Worm (Caenorhabditis elegans) whole organism, young adult: ENCODE data around the gene zipt-2.1.

ENCODE experiments used
- B0261.1 ChIP-seq: sonication (generic microtip); optimal IDR thresholded peaks from 2 replicates; lab custom pipeline; 2016; ENCODE audit warnings: mild to moderate bottlenecking, missing genetic modification characterization, moderate library complexity, missing compliant biosample characterization
- C06A6.2 ChIP-seq: fragments of 200-800 bp; sonication (Bioruptor generic); conservative IDR thresholded peaks from 2 replicates; pipeline ENCODE4 v1.3.6; 2022; ENCODE audit warnings: missing genetic modification characterization, missing compliant biosample characterization
- C17E4.6 ChIP-seq: fragments of 200-800 bp; sonication (Bioruptor generic); IDR thresholded peaks from 2 replicates; pipeline ENCODE4 v1.3.6; 2022; ENCODE audit warnings: missing genetic modification reagents, missing genetic modification characterization, missing compliant biosample characterization
- F33H1.4 ChIP-seq: fragments of 200-800 bp; sonication (Bioruptor generic); IDR thresholded peaks from 2 replicates; pipeline ENCODE4 v1.3.6; 2022; ENCODE audit warnings: missing genetic modification reagents, missing genetic modification characterization, missing compliant biosample characterization
- F57A8.1 ChIP-seq: fragments of 200-800 bp; sonication (Bioruptor generic); optimal IDR thresholded peaks from 2 replicates; lab custom pipeline; 2018; ENCODE audit warnings: mild to moderate bottlenecking, missing genetic modification characterization, moderate library complexity, missing compliant biosample characterization
- K11D2.4 ChIP-seq: fragments of 200-800 bp; sonication (Bioruptor generic); IDR thresholded peaks from 2 replicates; pipeline ENCODE4 v1.3.6; 2022; ENCODE audit warnings: missing genetic modification reagents, missing genetic modification characterization, missing compliant biosample characterization
- Y53G8AR.9 ChIP-seq: fragments of 200-800 bp; sonication (Bioruptor generic); conservative IDR thresholded peaks from 2 replicates; pipeline ENCODE4 v1.3.6; 2022; ENCODE audit warnings: missing genetic modification reagents, missing genetic modification characterization, missing compliant biosample characterization
- Y79H2A.3 ChIP-seq: fragments of 200-800 bp; sonication (Bioruptor generic); conservative IDR thresholded peaks from 2 replicates; pipeline ENCODE4 v1.3.6; 2022; ENCODE audit warnings: missing genetic modification reagents, missing genetic modification characterization, missing compliant biosample characterization
- ZK185.1 ChIP-seq: sonication (generic microtip); optimal IDR thresholded peaks from 2 replicates; lab custom pipeline; 2016; ENCODE audit warnings: mild to moderate bottlenecking, missing genetic modification characterization, missing compliant biosample characterization; ENCODE audit not compliant: poor library complexity, severe bottlenecking
- atf-7 ChIP-seq: sonication (generic microtip); optimal IDR thresholded peaks from 2 replicates; lab custom pipeline; 2017; ENCODE audit warnings: mild to moderate bottlenecking, missing genetic modification characterization, missing compliant biosample characterization
- attf-3 ChIP-seq: fragments of 200-800 bp; sonication (Bioruptor generic); conservative IDR thresholded peaks from 2 replicates; pipeline ENCODE4 v1.3.6; 2022; ENCODE audit warnings: missing genetic modification reagents, missing genetic modification characterization, missing compliant biosample characterization
- attf-5 ChIP-seq: fragments of 200-800 bp; sonication (Bioruptor generic); optimal IDR thresholded peaks from 2 replicates; lab custom pipeline; 2018; ENCODE audit warnings: mild to moderate bottlenecking, missing genetic modification characterization, missing compliant biosample characterization
- ccch-3 ChIP-seq: fragments of 200-800 bp; sonication (Bioruptor generic); optimal IDR thresholded peaks from 2 replicates; lab custom pipeline; 2018; ENCODE audit warnings: mild to moderate bottlenecking, missing genetic modification characterization, missing compliant biosample characterization
- ceh-40 ChIP-seq: fragments of 200-800 bp; sonication (Bioruptor generic); IDR thresholded peaks from 2 replicates; pipeline ENCODE4 v1.3.6; 2022; ENCODE audit warnings: missing genetic modification characterization, missing compliant biosample characterization
- ceh-58 ChIP-seq: fragments of 200-800 bp; sonication (Bioruptor generic); IDR thresholded peaks from 2 replicates; pipeline ENCODE4 v1.3.6; 2022; ENCODE audit warnings: missing genetic modification characterization, missing compliant biosample characterization
- ceh-79 ChIP-seq: sonication (generic microtip); optimal IDR thresholded peaks from 2 replicates; lab custom pipeline; 2017; ENCODE audit warnings: mild to moderate bottlenecking, missing genetic modification characterization, missing compliant biosample characterization
- dox-1 ChIP-seq: fragments of 200-800 bp; sonication (Bioruptor generic); IDR thresholded peaks from 2 replicates; pipeline ENCODE4 v1.3.6; 2022; ENCODE audit warnings: missing genetic modification reagents, missing genetic modification characterization, missing compliant biosample characterization
- dpff-1 ChIP-seq: sonication (generic microtip); optimal IDR thresholded peaks from 2 replicates; lab custom pipeline; 2017; ENCODE audit warnings: mild to moderate bottlenecking, missing genetic modification characterization, missing compliant biosample characterization
- egrh-3 ChIP-seq: fragments of 200-800 bp; sonication (Bioruptor generic); IDR thresholded peaks from 2 replicates; pipeline ENCODE4 v1.3.6; 2022; ENCODE audit warnings: missing genetic modification reagents, missing genetic modification characterization, missing compliant biosample characterization
- lag-1 ChIP-seq: fragments of 200-800 bp; sonication (Bioruptor generic); IDR thresholded peaks from 2 replicates; pipeline ENCODE4 v1.3.6; 2022; ENCODE audit warnings: missing genetic modification reagents, missing genetic modification characterization, missing compliant biosample characterization
- let-607 ChIP-seq, 2 experiments: fragments of 200-800 bp in 1 of 2; sonication (Bioruptor generic) in 1 of 2; sonication (generic microtip) in 1 of 2; optimal IDR thresholded peaks; 2 replicates each; lab custom pipeline; 2016 to 2018; ENCODE audit warnings: mild to moderate bottlenecking in 2 of 2, missing compliant biosample characterization in 2 of 2, missing genetic modification characterization in 2 of 2, moderate library complexity in 2 of 2, missing genotype in 1 of 2
- madf-6 ChIP-seq: fragments of 200-800 bp; sonication (Bioruptor generic); IDR thresholded peaks from 2 replicates; pipeline ENCODE4 v1.3.6; 2022; ENCODE audit warnings: missing genetic modification reagents, missing genetic modification characterization, missing compliant biosample characterization
- mxl-1 ChIP-seq: sonication (generic microtip); optimal IDR thresholded peaks from 2 replicates; lab custom pipeline; 2016; ENCODE audit warnings: missing genetic modification characterization, missing compliant biosample characterization
- nfya-1 ChIP-seq: sonication (generic microtip); optimal IDR thresholded peaks from 2 replicates; lab custom pipeline; 2017; ENCODE audit warnings: antibody characterized with exemption, missing compliant biosample characterization, missing genetic modification characterization, borderline replicate concordance; ENCODE audit not compliant: insufficient read depth
- nfyb-1 ChIP-seq: fragments of 200-800 bp; sonication (Bioruptor generic); IDR thresholded peaks from 2 replicates; pipeline ENCODE4 v1.3.6; 2022; ENCODE audit warnings: missing genetic modification reagents, missing genetic modification characterization, missing compliant biosample characterization
- nhr-90 ChIP-seq: sonication (generic microtip); optimal IDR thresholded peaks from 2 replicates; lab custom pipeline; 2016; ENCODE audit warnings: missing genotype, mild to moderate bottlenecking, missing genetic modification characterization, missing compliant biosample characterization
- rcor-1 ChIP-seq: fragments of 200-800 bp; sonication (Bioruptor generic); IDR thresholded peaks from 2 replicates; pipeline ENCODE4 v1.3.6; 2022; ENCODE audit warnings: missing genetic modification reagents, missing genetic modification characterization, missing compliant biosample characterization
- snpc-1.1 ChIP-seq: sonication (generic microtip); optimal IDR thresholded peaks from 2 replicates; lab custom pipeline; 2017; ENCODE audit warnings: missing genetic modification characterization, mild to moderate bottlenecking, missing compliant biosample characterization, antibody characterized with exemption, moderate library complexity, missing genotype, missing genetic modification reagents; ENCODE audit not compliant: insufficient read depth
- snpc-4 ChIP-seq, 5 experiments: fragments of 150-350 bp in 1 of 5; sonication (generic microtip) in 4 of 5; optimal IDR thresholded peaks; 2 replicates each; lab custom pipeline; 2014 to 2018; ENCODE audit warnings: missing genetic modification characterization in 5 of 5, missing biosample characterization in 3 of 5, antibody characterized with exemption in 2 of 5, mild to moderate bottlenecking in 2 of 5, missing compliant biosample characterization in 2 of 5, missing genotype in 2 of 5, moderate library complexity in 2 of 5, missing genetic modification reagents in 1 of 5
- tlf-1 ChIP-seq: fragments of 200-800 bp; sonication (Bioruptor generic); optimal IDR thresholded peaks from 2 replicates; lab custom pipeline; 2018; ENCODE audit warnings: mild to moderate bottlenecking, missing genetic modification characterization, missing compliant biosample characterization
- ztf-26 ChIP-seq: sonication (generic microtip); optimal IDR thresholded peaks from 2 replicates; lab custom pipeline; 2017; ENCODE audit warnings: missing genetic modification characterization, missing compliant biosample characterization
- ztf-6 ChIP-seq: fragments of 200-800 bp; sonication (Bioruptor generic); IDR thresholded peaks from 2 replicates; pipeline ENCODE4 v1.3.6; 2022; ENCODE audit warnings: missing genetic modification reagents, missing genetic modification characterization, missing compliant biosample characterization

zipt-2.1 gene

DNA sequence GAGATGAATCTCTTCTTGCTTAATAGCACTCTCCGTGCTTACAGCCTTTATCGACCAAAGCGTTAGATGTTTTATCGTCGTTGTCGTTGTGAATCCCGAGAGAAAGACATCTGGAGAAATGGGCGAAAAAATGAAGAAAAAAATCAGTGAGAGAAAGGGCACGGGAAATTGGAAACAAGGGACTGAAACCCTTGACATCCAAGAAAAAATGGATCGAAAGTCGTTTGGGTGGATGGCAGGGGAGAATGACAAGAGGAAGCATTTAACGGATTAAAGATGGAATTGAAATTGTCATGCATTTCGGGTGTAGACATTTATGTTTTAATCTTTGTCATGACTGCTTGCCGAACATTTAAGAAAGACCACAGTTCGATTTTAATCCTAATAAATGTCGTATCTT lies 25.6 kb upstream of the zipt-2.1 start, which contains the start of gene inpp-1 (continued):
- no peak for TF ChIP-seq let-607 (tag; optimal IDR thresholded peaks at IDR 0.05; lab: Kevin White, UChicago)
- TF ChIP-seq K11D2.4 (GFP tag; lab: Robert Waterston, UW) = no peak
- no peak for TF ChIP-seq dox-1 (GFP tag; lab: Robert Waterston, UW)

DNA sequence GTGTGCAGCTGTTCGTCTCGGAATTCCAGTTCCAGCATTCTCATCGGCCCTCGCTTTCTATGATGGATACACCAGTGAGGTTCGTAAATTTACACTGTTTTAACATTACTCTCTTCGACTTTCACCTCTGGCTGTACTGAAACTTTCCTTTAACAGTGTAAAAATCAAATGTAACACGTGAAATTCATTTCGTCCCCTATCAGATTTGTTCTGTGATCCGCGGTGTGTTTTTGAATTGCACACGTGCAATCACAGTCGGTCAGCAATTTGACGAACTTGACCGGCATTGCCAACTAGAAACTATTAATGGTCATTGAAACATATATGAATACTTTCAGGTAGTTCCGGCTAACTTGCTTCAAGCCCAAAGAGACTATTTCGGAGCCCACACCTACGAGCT lies 22.4 kb upstream of the zipt-2.1 start:
- TF ChIP-seq snpc-1.1 (tag; lab: Kevin White, UChicago) = no peak
- peak; percentile 10; the same call in 1 of the 2 replicates for TF ChIP-seq madf-6 (GFP tag; lab: Robert Waterston, UW)
- TF ChIP-seq F57A8.1 (GFP tag; lab: Kevin White, UChicago) = peak; percentile 27
- TF ChIP-seq, all 124 proteins: peak for 2

- TF ChIP-seq attf-5 (GFP tag; lab: Kevin White, UChicago) = no peak
- no peak for TF ChIP-seq Y53G8AR.9 (GFP tag; lab: Robert Waterston, UW)
- no peak for TF ChIP-seq ceh-40 (GFP tag; lab: Robert Waterston, UW)
- no peak for TF ChIP-seq egrh-3
Measured at ce11 chrIV:10777600-10777999, 21.9 kb upstream of the zipt-2.1 start.

- TF ChIP-seq ZK185.1 (peak; percentile 6), lag-1 (GFP tag; lab: Robert Waterston, UW) (no peak), ztf-26 (peak; percentile 11), nfyb-1 (GFP tag; lab: Robert Waterston, UW) (peak; percentile 21; the same call in 1 of the 2 replicates), snpc-4 (GFP tag; optimal IDR thresholded peaks at IDR 0.05; lab: Kevin White, UChicago) (no peak), snpc-4 (tag; optimal IDR thresholded peaks at IDR 0.05; lab: Kevin White, UChicago) (no peak), tlf-1 (GFP tag; lab: Kevin White, UChicago) (no peak), attf-3 (no peak), rcor-1 (GFP tag; lab: Robert Waterston, UW) (no peak), C17E4.6 (GFP tag; lab: Robert Waterston, UW) (no peak)
Measured at ce11 chrIV:10778582-10778981, 20.9 kb upstream of the zipt-2.1 start.

- TF ChIP-seq nhr-90 (tag; lab: Kevin White, UChicago) = no peak
- TF ChIP-seq nfyb-1 (GFP tag; lab: Robert Waterston, UW) = 0 out of 2 replicates have a peak, but pooled peaks have one; percentile 11
- TF ChIP-seq, all 124 proteins: peak for 1
Measured at ce11 chrIV:10779328-10779727, 20.1 kb upstream of the zipt-2.1 start.

ce11 chrIV:10780583-10780982 lies 18.9 kb upstream of the zipt-2.1 start, which contains the start of gene swt-3:
Gene swt-3 (minus strand): TSS chrIV:10780683.
- TF ChIP-seq ceh-79 (tag; lab: Kevin White, UChicago) = no peak
- TF ChIP-seq ccch-3 = no peak
- TF ChIP-seq ztf-6 (GFP tag; lab: Robert Waterston, UW) = no peak
- no peak for TF ChIP-seq B0261.1 (tag; lab: Kevin White, UChicago)

- no peak for TF ChIP-seq mxl-1
- TF ChIP-seq dpff-1 (tag; lab: Kevin White, UChicago) = no peak
- no peak for TF ChIP-seq attf-3
- TF ChIP-seq C06A6.2 = no peak
- TF ChIP-seq atf-7 = no peak
- TF ChIP-seq F33H1.4 (GFP tag; lab: Robert Waterston, UW) = no peak
- no peak for TF ChIP-seq Y79H2A.3 (GFP tag; lab: Robert Waterston, UW)
- no peak for TF ChIP-seq nfya-1
- no peak for TF ChIP-seq ceh-58 (GFP tag; lab: Robert Waterston, UW)
Measured at ce11 chrIV:10781346-10781745, 18.1 kb upstream of the zipt-2.1 start.
